Worm (Caenorhabditis elegans): Measurements from ENCODE around the gene fbxa-194.

DNA sequence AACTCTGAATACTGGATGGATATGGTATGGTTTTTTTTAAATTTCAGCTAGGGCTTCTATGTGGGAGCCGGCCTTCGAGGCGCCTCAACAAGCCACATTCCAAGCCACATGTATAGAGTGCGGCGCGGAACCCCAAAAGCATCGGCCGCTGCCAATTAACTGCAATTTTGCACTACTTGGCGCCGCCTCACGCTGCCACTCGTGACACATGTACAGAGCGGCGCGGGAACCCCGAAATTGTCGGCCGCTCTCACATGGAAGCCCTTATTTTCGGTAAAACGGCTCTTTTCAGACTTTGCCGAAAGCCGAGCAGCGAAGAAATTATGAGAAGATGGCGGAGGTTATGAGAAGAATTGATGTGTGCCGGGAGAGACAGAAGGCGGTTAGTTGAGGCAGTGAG is 34.7 kb downstream of the fbxa-194 start:
- TF ChIP-seq ref-1 (GFP tag; conservative IDR thresholded peaks at IDR 0.05) (no peak), med-1 (GFP tag; optimal IDR thresholded peaks at IDR 0.05; ENCODE audit: insufficient read depth) (no peak), klf-2 (GFP tag; conservative IDR thresholded peaks at IDR 0.05) (no peak), tab-1 (GFP tag; IDR thresholded peaks at IDR 0.05) (no peak), T22C8.4 (GFP tag; IDR thresholded peaks at IDR 0.05) (no peak), ztf-23 (GFP tag; IDR thresholded peaks at IDR 0.05) (no peak), flt-1 (GFP tag; IDR thresholded peaks at IDR 0.05) (no peak)

Data from whole organism, midembryonic.